Worm (Caenorhabditis elegans) whole organism, L1 larva: ENCODE measurements around the gene M01F1.4.
A peak's percentile ranks its signal among the peaks of the same experiment; 100 is the strongest.

Source experiments
- C16A3.4 ChIP-seq: fragments of 150-350 bp; optimal IDR thresholded peaks from 2 replicates; lab custom pipeline; 2014; ENCODE audit warnings: missing biosample characterization, missing genetic modification characterization
- C34B4.2 ChIP-seq: sonication (generic microtip); optimal IDR thresholded peaks from 2 replicates; lab custom pipeline; 2017; ENCODE audit warnings: mild to moderate bottlenecking, missing genetic modification characterization, missing compliant biosample characterization
- F16B12.6 ChIP-seq: fragments of 150-350 bp; optimal IDR thresholded peaks from 2 replicates; lab custom pipeline; 2014; ENCODE audit warnings: missing biosample characterization, missing genetic modification characterization
- aha-1 ChIP-seq: fragments of 150-350 bp; optimal IDR thresholded peaks from 2 replicates; lab custom pipeline; 2014; ENCODE audit warnings: missing biosample characterization, missing genetic modification characterization
- aly-2 ChIP-seq: fragments of 150-350 bp; optimal IDR thresholded peaks from 2 replicates; lab custom pipeline; 2014; ENCODE audit warnings: missing biosample characterization, missing genetic modification characterization
- blmp-1 ChIP-seq: fragments of 150-350 bp; optimal IDR thresholded peaks from 2 replicates; lab custom pipeline; 2014; ENCODE audit warnings: missing biosample characterization, missing genetic modification characterization
- ceh-63 ChIP-seq: fragments of 200-800 bp; sonication (Bioruptor generic); optimal IDR thresholded peaks from 2 replicates; lab custom pipeline; 2018; ENCODE audit warnings: mild to moderate bottlenecking, missing genetic modification characterization, missing compliant biosample characterization
- ceh-8 ChIP-seq: fragments of 200-800 bp; sonication (Bioruptor generic); optimal IDR thresholded peaks from 2 replicates; lab custom pipeline; 2018; ENCODE audit warnings: mild to moderate bottlenecking, missing genetic modification characterization, moderate library complexity, missing compliant biosample characterization
- ceh-82 ChIP-seq, 3 experiments: fragments of 150-350 bp in 1 of 3; sonication (generic microtip) in 2 of 3; optimal IDR thresholded peaks; 2 replicates each; lab custom pipeline; 2014 to 2017; ENCODE audit warnings: missing biosample characterization in 3 of 3, missing genetic modification characterization in 3 of 3
- ceh-88 ChIP-seq: fragments of 200-800 bp; sonication (Bioruptor generic); IDR thresholded peaks from 2 replicates; pipeline ENCODE4 v1.3.6; 2022; ENCODE audit warnings: missing genetic modification characterization, missing compliant biosample characterization
- ces-1 ChIP-seq: fragments of 150-350 bp; optimal IDR thresholded peaks from 2 replicates; lab custom pipeline; 2014; ENCODE audit warnings: missing biosample characterization, missing genetic modification reagents, missing genetic modification characterization
- efl-1 ChIP-seq, 4 experiments: fragments of 150-350 bp; optimal IDR thresholded peaks in 3 of 4; peaks in 1 of 4; 1 replicate in 1 of 4; 2 replicates in 3 of 4; lab custom pipeline; 2014; ENCODE audit warnings: missing biosample characterization in 2 of 4, missing genetic modification characterization in 2 of 4, missing genetic modification reagents in 2 of 4
- efl-3 ChIP-seq: fragments of 200-800 bp; sonication (Bioruptor generic); optimal IDR thresholded peaks from 2 replicates; lab custom pipeline; 2018; ENCODE audit warnings: mild to moderate bottlenecking, missing genetic modification characterization, missing compliant biosample characterization
- egl-13 ChIP-seq: sonication (generic microtip); optimal IDR thresholded peaks from 2 replicates; lab custom pipeline; 2016; ENCODE audit warnings: missing genotype, missing genetic modification reagents, missing genetic modification characterization, missing compliant biosample characterization
- egl-27 ChIP-seq, 2 experiments: fragments of 150-350 bp in 1 of 2; sonication (generic microtip); optimal IDR thresholded peaks; 3 replicates each; lab custom pipeline; 2017 to 2018; ENCODE audit warnings: missing biosample characterization in 2 of 2, missing genetic modification characterization in 2 of 2, missing genetic modification reagents in 2 of 2
- elt-2 ChIP-seq: sonication (generic microtip); optimal IDR thresholded peaks from 2 replicates; lab custom pipeline; 2016; ENCODE audit warnings: missing genetic modification characterization, mild to moderate bottlenecking, inconsistent platforms, missing compliant biosample characterization, missing genetic modification reagents
- fkh-10 ChIP-seq: sonication (generic microtip); optimal IDR thresholded peaks from 2 replicates; lab custom pipeline; 2017; ENCODE audit warnings: missing biosample characterization, missing genetic modification reagents, missing genetic modification characterization
- fkh-4 ChIP-seq: sonication (generic microtip); optimal IDR thresholded peaks from 2 replicates; lab custom pipeline; 2016; ENCODE audit warnings: missing compliant biosample characterization, missing genetic modification characterization, borderline replicate concordance
- fos-1 ChIP-seq: fragments of 150-350 bp; optimal IDR thresholded peaks from 2 replicates; lab custom pipeline; 2014; ENCODE audit warnings: missing biosample characterization, missing genetic modification characterization
- hlh-17 ChIP-seq: fragments of 200-800 bp; sonication (Bioruptor generic); optimal IDR thresholded peaks from 2 replicates; lab custom pipeline; 2018; ENCODE audit warnings: missing genetic modification characterization, mild to moderate bottlenecking, missing compliant biosample characterization, moderate library complexity, borderline replicate concordance
- hlh-4 ChIP-seq: sonication (generic microtip); optimal IDR thresholded peaks from 2 replicates; lab custom pipeline; 2016; ENCODE audit warnings: mild to moderate bottlenecking, missing genetic modification characterization, missing compliant biosample characterization
- hpl-2 ChIP-seq: fragments of 150-350 bp; optimal IDR thresholded peaks from 2 replicates; lab custom pipeline; 2014; ENCODE audit warnings: missing biosample characterization, missing genetic modification reagents, missing genetic modification characterization
- isw-1 ChIP-seq: fragments of 200-800 bp; sonication (Bioruptor generic); IDR thresholded peaks from 2 replicates; pipeline ENCODE4 v1.3.6; 2022; ENCODE audit warnings: missing genetic modification characterization, missing compliant biosample characterization
- jun-1 ChIP-seq: fragments of 150-350 bp; optimal IDR thresholded peaks from 2 replicates; lab custom pipeline; 2014; ENCODE audit warnings: missing biosample characterization, missing genetic modification reagents, missing genetic modification characterization
- lin-15B ChIP-seq: fragments of 150-350 bp; sonication (generic microtip); optimal IDR thresholded peaks from 3 replicates; lab custom pipeline; 2014; ENCODE audit warnings: missing biosample characterization, missing genetic modification characterization
- lin-35 ChIP-seq, 2 experiments: fragments of 150-350 bp; optimal IDR thresholded peaks; 2 replicates each; lab custom pipeline; 2014; ENCODE audit warnings: missing biosample characterization in 2 of 2, missing genetic modification characterization in 2 of 2, missing genetic modification reagents in 2 of 2
- lir-3 ChIP-seq: sonication (generic microtip); optimal IDR thresholded peaks from 2 replicates; lab custom pipeline; 2016; ENCODE audit warnings: mild to moderate bottlenecking, missing genetic modification characterization, moderate library complexity, missing compliant biosample characterization; ENCODE audit not compliant: poor library complexity
- lsy-2 ChIP-seq, 2 experiments: fragments of 150-350 bp; optimal IDR thresholded peaks; 2 replicates each; lab custom pipeline; 2014; ENCODE audit warnings: missing biosample characterization in 2 of 2, missing genetic modification characterization in 2 of 2
- mab-9 ChIP-seq: fragments of 200-800 bp; sonication (Bioruptor generic); IDR thresholded peaks from 2 replicates; pipeline ENCODE4 v1.3.6; 2022; ENCODE audit warnings: missing genetic modification reagents, missing genetic modification characterization, missing compliant biosample characterization
- mdl-1 ChIP-seq, 2 experiments: fragments of 150-350 bp; optimal IDR thresholded peaks; 2 replicates each; lab custom pipeline; 2014 to 2017; ENCODE audit warnings: missing biosample characterization in 2 of 2, missing genetic modification characterization in 2 of 2, inconsistent platforms in 1 of 2
- mef-2 ChIP-seq: fragments of 150-350 bp; optimal IDR thresholded peaks from 2 replicates; lab custom pipeline; 2014; ENCODE audit warnings: missing biosample characterization, missing genetic modification characterization
- nhr-11 ChIP-seq: fragments of 150-350 bp; optimal IDR thresholded peaks from 2 replicates; lab custom pipeline; 2014; ENCODE audit warnings: missing biosample characterization, missing genetic modification characterization
- nhr-12 ChIP-seq: sonication (generic microtip); optimal IDR thresholded peaks from 2 replicates; lab custom pipeline; 2017; ENCODE audit warnings: missing biosample characterization, missing genetic modification characterization
- nhr-19 ChIP-seq: fragments of 200-800 bp; sonication (Bioruptor generic); conservative IDR thresholded peaks from 2 replicates; pipeline ENCODE4 v1.3.6; 2022; ENCODE audit warnings: missing genetic modification characterization, missing compliant biosample characterization
- nhr-20 ChIP-seq: sonication (generic microtip); optimal IDR thresholded peaks from 2 replicates; lab custom pipeline; 2016; ENCODE audit warnings: mild to moderate bottlenecking, missing genetic modification characterization, missing compliant biosample characterization
- nhr-28 ChIP-seq: fragments of 150-350 bp; optimal IDR thresholded peaks from 2 replicates; lab custom pipeline; 2014; ENCODE audit warnings: missing biosample characterization, missing genetic modification characterization
- nhr-47 ChIP-seq: sonication (generic microtip); optimal IDR thresholded peaks from 2 replicates; lab custom pipeline; 2016; ENCODE audit warnings: mild to moderate bottlenecking, missing genetic modification characterization, moderate library complexity, missing compliant biosample characterization
- nhr-77 ChIP-seq: fragments of 150-350 bp; optimal IDR thresholded peaks from 2 replicates; lab custom pipeline; 2014; ENCODE audit warnings: missing biosample characterization, missing genetic modification characterization
- nhr-90 ChIP-seq: sonication (generic microtip); optimal IDR thresholded peaks from 2 replicates; lab custom pipeline; 2016; ENCODE audit warnings: mild to moderate bottlenecking, missing genetic modification characterization, missing compliant biosample characterization; ENCODE audit not compliant: poor library complexity
- pag-3 ChIP-seq: sonication (generic microtip); optimal IDR thresholded peaks from 2 replicates; lab custom pipeline; 2017; ENCODE audit warnings: missing genetic modification characterization, mild to moderate bottlenecking, missing compliant biosample characterization, antibody characterized with exemption, borderline replicate concordance; ENCODE audit not compliant: insufficient read depth
- rnt-1 ChIP-seq: sonication (generic microtip); optimal IDR thresholded peaks from 2 replicates; lab custom pipeline; 2016; ENCODE audit warnings: mild to moderate bottlenecking, missing genetic modification characterization, moderate library complexity, missing compliant biosample characterization
- snpc-4 ChIP-seq: fragments of 150-350 bp; optimal IDR thresholded peaks from 2 replicates; lab custom pipeline; 2014; ENCODE audit warnings: missing biosample characterization, missing genetic modification characterization
- snu-23 ChIP-seq: sonication (generic microtip); optimal IDR thresholded peaks from 2 replicates; lab custom pipeline; 2016; ENCODE audit warnings: missing genetic modification characterization, missing compliant biosample characterization
- sox-4 ChIP-seq: sonication (generic microtip); optimal IDR thresholded peaks from 2 replicates; lab custom pipeline; 2016; ENCODE audit warnings: missing genetic modification characterization, missing compliant biosample characterization
- sptf-1 ChIP-seq: fragments of 150-350 bp; optimal IDR thresholded peaks from 2 replicates; lab custom pipeline; 2014; ENCODE audit warnings: missing biosample characterization, missing genetic modification characterization
- sup-37 ChIP-seq: fragments of 200-800 bp; sonication (Bioruptor generic); optimal IDR thresholded peaks from 2 replicates; lab custom pipeline; 2018; ENCODE audit warnings: mild to moderate bottlenecking, missing genetic modification characterization, missing compliant biosample characterization
- swsn-7 ChIP-seq: sonication (generic microtip); optimal IDR thresholded peaks from 2 replicates; lab custom pipeline; 2016; ENCODE audit warnings: missing genetic modification characterization, missing compliant biosample characterization
- tbx-2 ChIP-seq: sonication (generic microtip); optimal IDR thresholded peaks from 2 replicates; lab custom pipeline; 2016; ENCODE audit warnings: missing genetic modification characterization, missing compliant biosample characterization
- tlp-1 ChIP-seq: fragments of 150-350 bp; optimal IDR thresholded peaks from 2 replicates; lab custom pipeline; 2014; ENCODE audit warnings: missing biosample characterization, missing genetic modification characterization
- vab-15 ChIP-seq: sonication (generic microtip); optimal IDR thresholded peaks from 2 replicates; lab custom pipeline; 2017; ENCODE audit warnings: missing genotype, mild to moderate bottlenecking, missing genetic modification characterization, missing compliant biosample characterization
- xbp-1 ChIP-seq: sonication (generic microtip); optimal IDR thresholded peaks from 2 replicates; lab custom pipeline; 2016; ENCODE audit warnings: missing genetic modification characterization, missing compliant biosample characterization
- ztf-4 ChIP-seq: fragments of 150-350 bp; optimal IDR thresholded peaks from 2 replicates; lab custom pipeline; 2014; ENCODE audit warnings: missing biosample characterization, missing genetic modification characterization

M01F1.4 gene

ce11 chrIII:3505051-3505548 is 4.7 kb downstream of the M01F1.4 start, which contains the start of gene lias-1:
Gene lias-1 (minus strand): TSS chrIII:3505101.
- TF ChIP-seq lir-3 (tag; lab: Kevin White, UChicago) (no peak), snu-23 (peak; percentile 90), nhr-11 (tag; lab: Kevin White, UChicago) (no peak), lin-35 (GFP tag; optimal IDR thresholded peaks at IDR 0.05; lab: Kevin White, UChicago) (peak; percentile 88 to 92), elt-2 (tag; lab: Kevin White, UChicago) (no peak), ceh-82 (tag; optimal IDR thresholded peaks at IDR 0.05; lab: Kevin White, UChicago) (peak; percentile 79 to 95 (median 86)), swsn-7 (tag; lab: Kevin White, UChicago) (peak; percentile 73), nhr-77 (peak; percentile 71), nhr-12 (tag; lab: Kevin White, UChicago) (no peak), nhr-19 (GFP tag; lab: Robert Waterston, UW) (peak; percentile 77), fkh-10 (GFP tag; lab: Kevin White, UChicago) (peak; percentile 66), xbp-1 (peak; percentile 81), rnt-1 (tag; lab: Kevin White, UChicago) (peak; percentile 87), lin-15B (peak; percentile 81), jun-1 (tag; lab: Kevin White, UChicago) (peak; percentile 81), nhr-47 (tag; lab: Kevin White, UChicago) (peak; percentile 83), ces-1 (GFP tag; lab: Kevin White, UChicago) (no peak), mab-9 (GFP tag; lab: Robert Waterston, UW) (no peak), sox-4 (tag; lab: Kevin White, UChicago) (no peak), fos-1 (tag; lab: Kevin White, UChicago) (peak; percentile 70), nhr-20 (peak; percentile 69), egl-27 (tag; optimal IDR thresholded peaks at IDR 0.05; lab: Kevin White, UChicago) (peak in 1 of 2 experiments; percentile 39), tbx-2 (tag; lab: Kevin White, UChicago) (peak; percentile 68), blmp-1 (tag; lab: Kevin White, UChicago) (peak; percentile 53), fkh-4 (no peak), isw-1 (GFP tag; lab: Robert Waterston, UW) (peak; percentile 82), sptf-1 (tag; lab: Kevin White, UChicago) (no peak), C34B4.2 (no peak), ztf-4 (tag; lab: Kevin White, UChicago) (peak; percentile 48), ceh-63 (GFP tag; lab: Kevin White, UChicago) (no peak), efl-3 (no peak), efl-1 (optimal IDR thresholded peaks at IDR 0.05; lab: Kevin White, UChicago) (peak; percentile 86 to 90), efl-1 (GFP tag; optimal IDR thresholded peaks at IDR 0.05 in 1 of 2; lab: Kevin White, UChicago) (peak; percentile 82 to 98), aha-1 (no peak), nhr-90 (tag; lab: Kevin White, UChicago) (peak; percentile 61), C16A3.4 (tag; lab: Kevin White, UChicago) (peak; percentile 91), tlp-1 (tag; lab: Kevin White, UChicago) (no peak), lsy-2 (tag; optimal IDR thresholded peaks at IDR 0.05; lab: Kevin White, UChicago) (peak; percentile 97 to 98), ceh-88 (GFP tag; lab: Robert Waterston, UW) (no peak), egl-13 (tag; lab: Kevin White, UChicago) (peak; percentile 43), ceh-8 (peak; percentile 19), hlh-4 (tag; lab: Kevin White, UChicago) (no peak), snpc-4 (tag; lab: Kevin White, UChicago) (peak; percentile 71), vab-15 (tag; lab: Kevin White, UChicago) (peak; percentile 44), pag-3 (tag; lab: Kevin White, UChicago) (no peak), hlh-17 (GFP tag; lab: Kevin White, UChicago) (no peak), aly-2 (tag; lab: Kevin White, UChicago) (peak; percentile 66), hpl-2 (GFP tag; lab: Kevin White, UChicago) (peak; percentile 69), F16B12.6 (peak; percentile 99), mdl-1 (tag; optimal IDR thresholded peaks at IDR 0.05; lab: Kevin White, UChicago) (peak in 1 of 2 experiments; percentile 81), nhr-28 (tag; lab: Kevin White, UChicago) (no peak), mef-2 (tag; lab: Kevin White, UChicago) (no peak), sup-37 (no peak)
